Worm (Caenorhabditis elegans) whole organism, mixed stage, embryonic: ENCODE measurements around the gene K08F9.1.
A peak's percentile ranks its signal among the peaks of the same experiment; 100 is the strongest.

Experiments used
- cnd-1 ChIP-seq: fragments of 200-800 bp; sonication (Bioruptor generic); optimal IDR thresholded peaks from 2 replicates; lab custom pipeline; 2018; ENCODE audit warnings: mild to moderate bottlenecking, missing genetic modification characterization, missing compliant biosample characterization
- lin-13 ChIP-seq: fragments of 150-350 bp; optimal IDR thresholded peaks from 2 replicates; lab custom pipeline; 2014; ENCODE audit warnings: missing biosample characterization, missing genetic modification characterization
- mep-1 ChIP-seq: fragments of 150-350 bp; optimal IDR thresholded peaks from 2 replicates; lab custom pipeline; 2017; ENCODE audit warnings: missing biosample characterization, missing genetic modification reagents, missing genetic modification characterization, inconsistent platforms
- pha-4 ChIP-seq: fragments of 150-350 bp; optimal IDR thresholded peaks from 2 replicates; lab custom pipeline; 2018; ENCODE audit warnings: missing biosample characterization, missing genetic modification reagents, missing genetic modification characterization
- sem-2 ChIP-seq: fragments of 200-800 bp; sonication (Bioruptor generic); optimal IDR thresholded peaks from 2 replicates; lab custom pipeline; 2018; ENCODE audit warnings: mild to moderate bottlenecking, missing genetic modification characterization, missing compliant biosample characterization
- snpc-4 ChIP-seq: fragments of 150-350 bp; optimal IDR thresholded peaks from 2 replicates; lab custom pipeline; 2014; ENCODE audit warnings: missing biosample characterization, missing genetic modification characterization
- sptf-1 ChIP-seq: sonication (generic microtip); optimal IDR thresholded peaks from 2 replicates; lab custom pipeline; 2017; ENCODE audit warnings: mild to moderate bottlenecking, missing genetic modification characterization, moderate library complexity, missing compliant biosample characterization
- tbx-8 ChIP-seq: fragments of 200-800 bp; sonication (Bioruptor generic); optimal IDR thresholded peaks from 2 replicates; lab custom pipeline; 2018; ENCODE audit warnings: mild to moderate bottlenecking, missing genetic modification characterization, moderate library complexity, missing compliant biosample characterization
- unc-120 ChIP-seq: sonication (generic microtip); optimal IDR thresholded peaks from 2 replicates; lab custom pipeline; 2017; ENCODE audit warnings: missing genetic modification characterization, missing compliant biosample characterization; ENCODE audit not compliant: poor library complexity, severe bottlenecking
- unc-62 ChIP-seq: fragments of 150-350 bp; optimal IDR thresholded peaks from 2 replicates; lab custom pipeline; 2014; ENCODE audit warnings: missing biosample characterization, missing genetic modification reagents, missing genetic modification characterization

- peak; percentile 7 for TF ChIP-seq sptf-1 (tag; lab: Kevin White, UChicago)
- no peak for TF ChIP-seq snpc-4 (tag; lab: Kevin White, UChicago)
- peak; percentile 27 for TF ChIP-seq unc-120 (tag; lab: Kevin White, UChicago)
- TF ChIP-seq mep-1 (tag; lab: Kevin White, UChicago): peak; percentile 56
- TF ChIP-seq cnd-1 (tag; lab: Kevin White, UChicago): no peak
- peak; percentile 77 for TF ChIP-seq lin-13 (tag; lab: Kevin White, UChicago)
- TF ChIP-seq unc-62: no peak
- TF ChIP-seq sem-2 (GFP tag; lab: Kevin White, UChicago): no peak
- no peak for TF ChIP-seq tbx-8 (GFP tag; lab: Kevin White, UChicago)
- peak; percentile 92 for TF ChIP-seq pha-4 (tag; lab: Kevin White, UChicago)
These were observed 44.2 kb upstream of the K08F9.1 start, which contains the start of the genes cyn-7 and bath-36 for ce11 chrV:15187083-15188057.
